Worm (Caenorhabditis elegans) whole organism, L1 larva: ENCODE data around the gene rnp-3.

ENCODE experiments used
- aly-2 ChIP-seq: fragments of 150-350 bp; optimal IDR thresholded peaks from 2 replicates; lab custom pipeline; 2014; ENCODE audit warnings: missing biosample characterization, missing genetic modification characterization
- ama-1 ChIP-seq: fragments of 150-350 bp; optimal IDR thresholded peaks from 2 replicates; lab custom pipeline; 2014
- ceh-8 ChIP-seq: fragments of 200-800 bp; sonication (Bioruptor generic); optimal IDR thresholded peaks from 2 replicates; lab custom pipeline; 2018; ENCODE audit warnings: mild to moderate bottlenecking, missing genetic modification characterization, moderate library complexity, missing compliant biosample characterization
- elt-3 ChIP-seq, 6 experiments: fragments of 150-350 bp in 1 of 6; sonication (generic microtip); optimal IDR thresholded peaks; 2 replicates each; lab custom pipeline; 2017 to 2018; ENCODE audit warnings: missing biosample characterization in 6 of 6, missing genetic modification characterization in 6 of 6, inconsistent platforms in 1 of 6
- ets-5 ChIP-seq: fragments of 200-800 bp; sonication (Bioruptor generic); IDR thresholded peaks from 2 replicates; pipeline ENCODE4 v1.3.6; 2022; ENCODE audit warnings: missing genetic modification characterization, missing compliant biosample characterization
- fkh-8 ChIP-seq: sonication (generic microtip); optimal IDR thresholded peaks from 2 replicates; lab custom pipeline; 2016; ENCODE audit warnings: mild to moderate bottlenecking, missing genetic modification characterization, missing compliant biosample characterization
- grh-1 ChIP-seq: fragments of 200-800 bp; sonication (Bioruptor generic); IDR thresholded peaks from 2 replicates; pipeline ENCODE4 v1.3.6; 2022; ENCODE audit warnings: missing genetic modification reagents, missing genetic modification characterization, missing compliant biosample characterization
- mdl-1 ChIP-seq, 2 experiments: fragments of 150-350 bp; optimal IDR thresholded peaks; 2 replicates each; lab custom pipeline; 2014 to 2017; ENCODE audit warnings: missing biosample characterization in 2 of 2, missing genetic modification characterization in 2 of 2, inconsistent platforms in 1 of 2
- nhr-237 ChIP-seq: fragments of 150-350 bp; optimal IDR thresholded peaks from 2 replicates; lab custom pipeline; 2014; ENCODE audit warnings: missing biosample characterization, missing genetic modification characterization
- nhr-77 ChIP-seq: fragments of 150-350 bp; optimal IDR thresholded peaks from 2 replicates; lab custom pipeline; 2014; ENCODE audit warnings: missing biosample characterization, missing genetic modification characterization
- sup-37 ChIP-seq: fragments of 200-800 bp; sonication (Bioruptor generic); optimal IDR thresholded peaks from 2 replicates; lab custom pipeline; 2018; ENCODE audit warnings: mild to moderate bottlenecking, missing genetic modification characterization, missing compliant biosample characterization
- unc-130 ChIP-seq: fragments of 150-350 bp; optimal IDR thresholded peaks from 2 replicates; lab custom pipeline; 2017; ENCODE audit warnings: missing biosample characterization, missing genetic modification characterization, inconsistent platforms
- ztf-11 ChIP-seq, 2 experiments: sonication (generic microtip); optimal IDR thresholded peaks; 2 replicates each; lab custom pipeline; 2016 to 2017; ENCODE audit warnings: missing genetic modification characterization in 2 of 2, missing biosample characterization in 1 of 2, missing compliant biosample characterization in 1 of 2

rnp-3 gene

DNA sequence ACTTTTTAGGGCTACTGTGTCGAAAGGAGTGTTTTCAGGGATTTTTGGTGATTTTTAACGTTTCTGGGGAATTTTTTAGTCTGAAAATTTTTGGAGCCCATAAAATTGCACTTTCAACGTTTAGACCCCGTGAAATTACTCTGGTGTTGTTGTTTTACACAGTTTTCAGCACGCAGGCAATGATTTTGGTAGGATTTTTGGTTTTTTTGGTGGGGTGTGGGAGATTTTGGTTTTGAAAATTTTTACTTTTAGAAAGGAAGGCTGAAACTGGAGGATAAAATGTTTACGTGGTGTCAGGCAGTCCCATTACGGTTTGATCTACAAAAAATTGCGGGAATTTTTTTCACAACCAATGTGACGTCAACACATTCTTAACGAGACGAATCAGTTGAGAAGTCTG lies 44.4 kb downstream of the rnp-3 start:
- TF ChIP-seq ama-1 (lab: Kevin White, UChicago), result peak; percentile 17
- peak; percentile 29 for TF ChIP-seq aly-2 (tag; lab: Kevin White, UChicago)
- no peak for TF ChIP-seq unc-130 (tag; lab: Kevin White, UChicago)
- TF ChIP-seq nhr-77 (tag; lab: Kevin White, UChicago), result no peak

- TF ChIP-seq ceh-8 (GFP tag; lab: Kevin White, UChicago) (no peak), ets-5 (no peak), sup-37 (no peak), grh-1 (GFP tag; lab: Robert Waterston, UW) (no peak)
Measured at ce11 chrIV:4219983-4220382, 46.1 kb downstream of the rnp-3 start, which contains the start of gene F30B5.11. Gene F30B5.11, minus strand, starts transcription at chrIV:4220083.

- no peak for TF ChIP-seq mdl-1 (tag; optimal IDR thresholded peaks at IDR 0.05; lab: Kevin White, UChicago)
- no peak for TF ChIP-seq ztf-11 (tag; optimal IDR thresholded peaks at IDR 0.05; lab: Kevin White, UChicago)
- no peak for TF ChIP-seq nhr-237 (tag; lab: Kevin White, UChicago)
- TF ChIP-seq fkh-8, result peak; percentile 3
- no peak for TF ChIP-seq elt-3 (tag; optimal IDR thresholded peaks at IDR 0.05; lab: Kevin White, UChicago)
- TF ChIP-seq ama-1 (lab: Kevin White, UChicago), result no peak
- TF ChIP-seq, all 84 proteins: peak for 1
Measured at ce11 chrIV:4225851-4226250, 52.0 kb downstream of the rnp-3 start, which contains the start of gene srbc-71. Gene srbc-71, minus strand, starts transcription at chrIV:4225951.
